Worm (Caenorhabditis elegans): ENCODE measurements around the gene nemp-1.

ce11 chrIII:486077-486597 lies 14.0 kb downstream of the nemp-1 start, which contains the start of gene nlp-32:
- TF ChIP-seq tbx-2 (tag; optimal IDR thresholded peaks at IDR 0.05) (no peak), unc-62 (GFP tag; optimal IDR thresholded peaks at IDR 0.05) (no peak)

All from whole organism, L1 larva.